Worm (Caenorhabditis elegans): ENCODE data around the gene sra-6.

sra-6 gene

DNA sequence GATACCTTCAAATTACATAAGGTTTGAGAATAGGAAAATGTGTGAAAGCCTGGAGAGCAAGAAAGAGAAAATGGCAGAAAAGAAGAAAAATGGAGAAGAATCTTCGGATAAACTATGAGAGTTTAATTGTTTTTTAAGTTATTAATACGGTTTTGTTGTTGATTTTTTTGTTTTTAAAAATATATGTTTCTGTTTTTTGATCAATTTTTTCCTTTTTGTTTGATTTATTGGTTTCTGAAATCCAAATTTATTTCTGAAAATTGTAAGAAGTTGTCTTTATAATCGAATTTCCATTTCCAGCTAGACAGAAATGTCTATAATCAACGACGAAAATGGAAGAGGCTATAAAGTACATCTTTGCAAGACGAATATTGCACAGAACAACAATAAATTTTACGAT is 42.1 kb upstream of the sra-6 start, which contains the start of gene parp-2:
Gene parp-2, plus strand, starts transcription at position 301 of the 400 bp plus-strand sequence.
- TF ChIP-seq unc-120 (tag; optimal IDR thresholded peaks at IDR 0.05; ENCODE audit: poor library complexity, severe bottlenecking) (no peak), ceh-83 (GFP tag; optimal IDR thresholded peaks at IDR 0.05) (no peak)

DNA sequence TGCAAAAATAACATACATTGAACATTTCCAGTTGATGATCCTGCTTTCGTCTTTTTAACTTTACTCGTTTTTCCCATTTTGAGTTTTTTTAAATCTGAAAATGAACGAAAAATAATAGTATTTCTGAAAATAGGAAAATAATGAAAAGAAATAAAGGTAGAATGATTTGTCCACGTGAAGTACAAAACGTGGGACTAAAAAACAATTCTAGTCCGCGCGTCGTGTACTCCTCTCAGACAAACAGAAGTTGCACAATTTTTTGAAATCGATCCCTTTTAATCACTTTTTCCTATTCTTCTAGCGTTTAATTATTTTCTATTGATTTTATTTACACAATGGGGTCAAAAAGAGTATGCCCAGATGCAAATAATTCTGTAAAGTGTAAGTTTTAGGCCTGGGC is 40.5 kb upstream of the sra-6 start, which contains the start of the genes E02H1.1 and tag-124:
Gene E02H1.1, minus strand, starts transcription at position 94 of the 400 bp plus-strand sequence.
Gene tag-124, plus strand, starts transcription at position 222 of the 400 bp plus-strand sequence.
- TF ChIP-seq nhr-28 (tag; optimal IDR thresholded peaks at IDR 0.05): no peak
- TF ChIP-seq tbx-8 (GFP tag; optimal IDR thresholded peaks at IDR 0.05): no peak
- TF ChIP-seq sptf-1 (tag; optimal IDR thresholded peaks at IDR 0.05): no peak
- no peak for TF ChIP-seq nhr-12 (tag; optimal IDR thresholded peaks at IDR 0.05)
- TF ChIP-seq unc-62 (GFP tag; optimal IDR thresholded peaks at IDR 0.05): no peak
- no peak for TF ChIP-seq unc-39 (tag; optimal IDR thresholded peaks at IDR 0.05)
- peak; percentile 37 for TF ChIP-seq nhr-237 (tag; optimal IDR thresholded peaks at IDR 0.05)
- no peak for TF ChIP-seq ceh-83 (GFP tag; optimal IDR thresholded peaks at IDR 0.05)
- no peak for TF ChIP-seq nhr-2 (tag; optimal IDR thresholded peaks at IDR 0.05)
- no peak for TF ChIP-seq lin-13 (tag; optimal IDR thresholded peaks at IDR 0.05)
- no peak for TF ChIP-seq ceh-39 (tag; optimal IDR thresholded peaks at IDR 0.05)
- no peak for TF ChIP-seq drap-1 (GFP tag; optimal IDR thresholded peaks at IDR 0.05)
- TF ChIP-seq elt-1 (tag; optimal IDR thresholded peaks at IDR 0.05; ENCODE audit: borderline replicate concordance, insufficient read depth): no peak
- TF ChIP-seq lin-32 (GFP tag; optimal IDR thresholded peaks at IDR 0.05): no peak
- TF ChIP-seq bed-3 (GFP tag; optimal IDR thresholded peaks at IDR 0.05): no peak
- no peak for TF ChIP-seq pha-4 (tag; optimal IDR thresholded peaks at IDR 0.05)
- TF ChIP-seq ces-1 (GFP tag; optimal IDR thresholded peaks at IDR 0.05): peak; percentile 16
- no peak for TF ChIP-seq hlh-1 (tag; optimal IDR thresholded peaks at IDR 0.05)
- TF ChIP-seq elt-3 (tag; optimal IDR thresholded peaks at IDR 0.05): no peak
- TF ChIP-seq lsy-2 (tag; optimal IDR thresholded peaks at IDR 0.05): peak; percentile 25
- TF ChIP-seq mls-2 (tag; optimal IDR thresholded peaks at IDR 0.05): no peak
- TF ChIP-seq mep-1 (tag; optimal IDR thresholded peaks at IDR 0.05): peak; percentile 28
- no peak for TF ChIP-seq mab-5 (tag; optimal IDR thresholded peaks at IDR 0.05)
- no peak for TF ChIP-seq ceh-43 (GFP tag; optimal IDR thresholded peaks at IDR 0.05)
- TF ChIP-seq ham-2 (GFP tag; optimal IDR thresholded peaks at IDR 0.05): no peak

- TF ChIP-seq unc-39 (tag; optimal IDR thresholded peaks at IDR 0.05): no peak
- no peak for TF ChIP-seq lin-13 (tag; optimal IDR thresholded peaks at IDR 0.05)
- no peak for TF ChIP-seq mab-5 (tag; optimal IDR thresholded peaks at IDR 0.05)
- no peak for TF ChIP-seq sem-2 (GFP tag; optimal IDR thresholded peaks at IDR 0.05)
- TF ChIP-seq unc-62 (GFP tag; optimal IDR thresholded peaks at IDR 0.05): no peak
- no peak for TF ChIP-seq nhr-28 (tag; optimal IDR thresholded peaks at IDR 0.05)
- TF ChIP-seq sptf-1 (tag; optimal IDR thresholded peaks at IDR 0.05): no peak
- TF ChIP-seq ceh-43 (GFP tag; optimal IDR thresholded peaks at IDR 0.05): no peak
- TF ChIP-seq ceh-83 (GFP tag; optimal IDR thresholded peaks at IDR 0.05): no peak
- no peak for TF ChIP-seq lin-32 (GFP tag; optimal IDR thresholded peaks at IDR 0.05)
- no peak for TF ChIP-seq tbx-8 (GFP tag; optimal IDR thresholded peaks at IDR 0.05)
- no peak for TF ChIP-seq ces-1 (GFP tag; optimal IDR thresholded peaks at IDR 0.05)
- TF ChIP-seq snpc-4 (tag; optimal IDR thresholded peaks at IDR 0.05): no peak
- TF ChIP-seq ztf-11 (tag; optimal IDR thresholded peaks at IDR 0.05): no peak
- TF ChIP-seq mls-2 (tag; optimal IDR thresholded peaks at IDR 0.05): no peak
- TF ChIP-seq elt-3 (tag; optimal IDR thresholded peaks at IDR 0.05): no peak
- TF ChIP-seq ceh-39 (tag; optimal IDR thresholded peaks at IDR 0.05): no peak
- TF ChIP-seq nhr-2 (tag; optimal IDR thresholded peaks at IDR 0.05): no peak
Observed at ce11 chrII:9589667-9590066, 39.0 kb upstream of the sra-6 start, which contains the start of gene eral-1. Gene eral-1 (minus strand): TSS chrII:9589767.

DNA sequence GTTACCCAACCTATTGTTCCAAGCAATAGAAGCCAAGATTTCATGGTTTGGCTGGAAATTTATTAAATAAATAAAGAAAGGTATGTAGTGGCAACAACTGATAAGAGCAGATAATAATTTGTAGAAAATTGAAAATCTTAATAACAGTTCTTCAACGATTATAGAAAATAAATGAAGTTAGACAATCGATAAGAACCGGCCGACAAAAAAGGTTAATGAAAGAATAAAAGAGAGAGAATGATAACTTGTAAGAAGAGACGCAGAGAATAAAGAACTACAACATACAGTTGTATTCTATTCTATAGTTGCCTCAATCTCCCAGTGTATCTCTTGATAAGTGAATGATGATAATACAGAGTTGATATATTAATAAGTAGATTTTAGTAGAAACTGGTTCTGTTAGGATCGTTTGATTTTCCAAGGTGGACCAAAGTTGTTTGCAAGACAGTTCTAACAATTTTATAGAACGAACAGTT is 36.2 kb upstream of the sra-6 start, which contains the start of gene ugt-58:
Gene ugt-58, minus strand, starts transcription at position 51 of the 476 bp plus-strand sequence.
- TF ChIP-seq unc-39 (tag; optimal IDR thresholded peaks at IDR 0.05) (no peak), nhr-28 (tag; optimal IDR thresholded peaks at IDR 0.05) (peak; percentile 52)

DNA sequence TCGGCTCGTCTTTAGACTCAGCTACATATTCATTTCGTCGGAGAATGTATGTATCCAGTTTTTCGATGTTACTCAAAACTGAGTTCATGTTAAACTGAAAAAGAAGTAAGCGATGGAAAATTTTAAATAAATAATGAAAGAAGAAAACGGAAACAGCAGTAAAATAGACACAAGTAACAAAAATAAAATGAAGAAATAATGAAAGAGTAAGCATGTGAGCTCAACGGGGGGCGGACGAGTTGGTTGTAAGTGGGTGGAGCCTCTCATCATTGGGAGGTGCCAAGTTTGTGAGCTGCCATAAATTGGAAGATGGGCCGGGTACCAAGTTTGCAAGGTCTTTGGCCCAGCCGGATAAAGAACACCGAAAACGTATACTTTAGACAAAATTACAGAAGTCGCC is 32.8 kb upstream of the sra-6 start, which contains the start of gene wee-1.1:
Gene wee-1.1, minus strand, starts transcription at position 101 of the 400 bp plus-strand sequence.
- TF ChIP-seq mep-1 (tag; optimal IDR thresholded peaks at IDR 0.05) (no peak), lsy-2 (tag; optimal IDR thresholded peaks at IDR 0.05) (no peak), ceh-39 (tag; optimal IDR thresholded peaks at IDR 0.05) (no peak), elt-3 (tag; optimal IDR thresholded peaks at IDR 0.05) (no peak), hlh-1 (tag; optimal IDR thresholded peaks at IDR 0.05) (no peak), lin-13 (tag; optimal IDR thresholded peaks at IDR 0.05) (no peak), nhr-28 (tag; optimal IDR thresholded peaks at IDR 0.05) (no peak), zip-8 (tag; optimal IDR thresholded peaks at IDR 0.05) (no peak), nhr-237 (tag; optimal IDR thresholded peaks at IDR 0.05) (no peak)
